Fruit fly (Drosophila melanogaster) whole organism, embryonic: ENCODE results near the gene CG6403.

Experiments used
- Adf1 ChIP-seq: fragments of 200-800 bp; sonication (Bioruptor generic); IDR thresholded peaks from 2 replicates; pipeline ENCODE4 v1.3.6; 2022; ENCODE audit warnings: missing biosample characterization, missing genetic modification characterization
- Antp ChIP-seq: fragments of 200-800 bp; sonication (Bioruptor generic); optimal IDR thresholded peaks from 3 replicates; lab custom pipeline; 2016; ENCODE audit warnings: missing biosample characterization, missing genetic modification characterization
- Bdp1 ChIP-seq: fragments of 200-800 bp; sonication (Bioruptor generic); optimal IDR thresholded peaks from 3 replicates; lab custom pipeline; 2016; ENCODE audit warnings: missing biosample characterization, missing genetic modification characterization
- CG12071 ChIP-seq: fragments of 200-800 bp; sonication (Bioruptor generic); optimal IDR thresholded peaks from 3 replicates; lab custom pipeline; 2018; ENCODE audit warnings: missing biosample characterization, mild to moderate bottlenecking, missing genetic modification characterization
- CG12236 ChIP-seq: fragments of 200-800 bp; sonication (Bioruptor generic); optimal IDR thresholded peaks from 2 replicates; lab custom pipeline; 2016; ENCODE audit warnings: missing biosample characterization, missing genetic modification characterization
- CG12744 ChIP-seq: fragments of 200-800 bp; sonication (Bioruptor generic); optimal IDR thresholded peaks from 2 replicates; lab custom pipeline; 2016; ENCODE audit warnings: missing biosample characterization, missing genetic modification characterization
- CG12942 ChIP-seq: fragments of 200-800 bp; sonication (Bioruptor generic); optimal IDR thresholded peaks from 3 replicates; lab custom pipeline; 2016; ENCODE audit warnings: missing biosample characterization, missing genetic modification characterization
- CG13287 ChIP-seq: fragments of 200-800 bp; sonication (Bioruptor generic); IDR thresholded peaks from 2 replicates; pipeline ENCODE4 v1.3.6; 2022; ENCODE audit warnings: missing biosample characterization, missing genetic modification characterization; ENCODE audit not compliant: partially characterized antibody
- CG14710 ChIP-seq: fragments of 200-800 bp; sonication (Bioruptor generic); optimal IDR thresholded peaks from 3 replicates; lab custom pipeline; 2019; ENCODE audit warnings: missing biosample characterization, mild to moderate bottlenecking, missing genetic modification characterization, moderate library complexity
- CG15073 ChIP-seq: fragments of 200-800 bp; sonication (Bioruptor generic); optimal IDR thresholded peaks from 2 replicates; lab custom pipeline; 2016; ENCODE audit warnings: missing biosample characterization, missing genetic modification characterization
- CG16813 ChIP-seq: fragments of 200-800 bp; sonication (Bioruptor generic); IDR thresholded peaks from 3 replicates; pipeline ENCODE4 v1.3.6; 2022; ENCODE audit warnings: missing biosample characterization, missing genetic modification characterization; ENCODE audit not compliant: partially characterized antibody
- CG17361 ChIP-seq: fragments of 200-800 bp; sonication (Bioruptor generic); IDR thresholded peaks from 3 replicates; pipeline ENCODE4 v1.3.6; 2022; ENCODE audit warnings: missing biosample characterization, missing genetic modification characterization
- CG2678 ChIP-seq: fragments of 200-800 bp; sonication (Bioruptor generic); optimal IDR thresholded peaks from 3 replicates; lab custom pipeline; 2019; ENCODE audit warnings: missing biosample characterization, mild to moderate bottlenecking, missing genetic modification characterization, moderate library complexity
- CG42726 ChIP-seq: fragments of 200-800 bp; sonication (Bioruptor generic); IDR thresholded peaks from 2 replicates; pipeline ENCODE4 v1.3.6; 2022; ENCODE audit warnings: missing biosample characterization, missing genetic modification characterization; ENCODE audit not compliant: partially characterized antibody
- CG5953 ChIP-seq: fragments of 200-800 bp; sonication (Bioruptor generic); IDR thresholded peaks from 2 replicates; pipeline ENCODE4 v1.3.6; 2022; ENCODE audit warnings: missing biosample characterization, missing genetic modification characterization
- CG7372 ChIP-seq: fragments of 200-800 bp; sonication (Bioruptor generic); IDR thresholded peaks from 2 replicates; pipeline ENCODE4 v1.3.6; 2022; ENCODE audit warnings: missing biosample characterization, missing genetic modification characterization
- CG7928 ChIP-seq: fragments of 200-800 bp; sonication (Bioruptor generic); optimal IDR thresholded peaks from 2 replicates; lab custom pipeline; 2017; ENCODE audit warnings: missing biosample characterization, mild to moderate bottlenecking, missing genetic modification characterization
- CG8089 ChIP-seq: fragments of 200-800 bp; sonication (Bioruptor generic); optimal IDR thresholded peaks from 3 replicates; lab custom pipeline; 2016; ENCODE audit warnings: missing biosample characterization, missing genetic modification characterization
- CG9215 ChIP-seq: fragments of 200-800 bp; sonication (Bioruptor generic); IDR thresholded peaks from 2 replicates; pipeline ENCODE4 v1.3.6; 2022; ENCODE audit warnings: missing biosample characterization, missing genetic modification characterization
- ERR ChIP-seq: fragments of 200-800 bp; sonication (Bioruptor generic); optimal IDR thresholded peaks from 2 replicates; lab custom pipeline; 2016; ENCODE audit warnings: missing biosample characterization, missing genetic modification characterization
- Gsc ChIP-seq: fragments of 200-800 bp; sonication (Bioruptor generic); IDR thresholded peaks from 2 replicates; pipeline ENCODE4 v1.3.6; 2022; ENCODE audit warnings: missing biosample characterization, missing genetic modification characterization
- HmgZ ChIP-seq: fragments of 200-800 bp; sonication (Bioruptor generic); optimal IDR thresholded peaks from 2 replicates; lab custom pipeline; 2018; ENCODE audit warnings: missing biosample characterization, mild to moderate bottlenecking, missing genetic modification characterization
- Hmr ChIP-seq: fragments of 200-800 bp; sonication (Bioruptor generic); optimal IDR thresholded peaks from 3 replicates; lab custom pipeline; 2017; ENCODE audit warnings: mild to moderate bottlenecking, missing biosample characterization, missing genetic modification reagents, missing genetic modification characterization
- Hr78 ChIP-seq, 2 experiments: fragments of 200-800 bp in 1 of 2; fragments of >200 bp in 1 of 2; sonication (Bioruptor generic) in 1 of 2; optimal IDR thresholded peaks; 2 replicates each; lab custom pipeline; 2017 to 2019; ENCODE audit warnings: missing biosample characterization in 2 of 2, missing genetic modification characterization in 2 of 2, mild to moderate bottlenecking in 1 of 2, moderate library complexity in 1 of 2
- Mrtf ChIP-seq: fragments of 200-800 bp; sonication (Bioruptor generic); IDR thresholded peaks from 3 replicates; pipeline ENCODE4 v1.3.6; 2022; ENCODE audit warnings: missing biosample characterization, missing genetic modification characterization
- Nf-YC ChIP-seq: fragments of 200-800 bp; optimal IDR thresholded peaks from 3 replicates; lab custom pipeline; 2019; ENCODE audit warnings: missing biosample characterization, mild to moderate bottlenecking, missing genetic modification characterization, moderate library complexity
- Sry-β ChIP-seq: fragments of 200-800 bp; sonication (Bioruptor generic); optimal IDR thresholded peaks from 2 replicates; lab custom pipeline; 2018; ENCODE audit warnings: missing biosample characterization, mild to moderate bottlenecking, missing genetic modification characterization, moderate library complexity
- Taf1 ChIP-seq: fragments of 200-800 bp; sonication (Bioruptor generic); IDR thresholded peaks from 2 replicates; pipeline ENCODE4 v1.3.6; 2022; ENCODE audit warnings: missing biosample characterization, missing genetic modification characterization
- Xrp1 ChIP-seq: fragments of 200-800 bp; sonication (Bioruptor generic); IDR thresholded peaks from 2 replicates; pipeline ENCODE4 v1.3.6; 2022; ENCODE audit warnings: missing biosample characterization, missing genetic modification characterization
- amos ChIP-seq: fragments of 200-800 bp; sonication (Bioruptor generic); IDR thresholded peaks from 2 replicates; pipeline ENCODE4 v1.3.6; 2022; ENCODE audit warnings: missing biosample characterization, missing genetic modification characterization; ENCODE audit not compliant: partially characterized antibody
- bab2 ChIP-seq: fragments of 200-800 bp; sonication (Bioruptor generic); optimal IDR thresholded peaks from 2 replicates; lab custom pipeline; 2016; ENCODE audit warnings: missing biosample characterization, missing genetic modification characterization
- chm ChIP-seq: fragments of 200-800 bp; sonication (Bioruptor generic); IDR thresholded peaks from 2 replicates; pipeline ENCODE4 v1.3.6; 2022; ENCODE audit warnings: missing biosample characterization, missing genetic modification characterization
- dan ChIP-seq: fragments of 200-800 bp; sonication (Bioruptor generic); IDR thresholded peaks from 2 replicates; pipeline ENCODE4 v1.3.6; 2022; ENCODE audit warnings: missing biosample characterization, missing genetic modification characterization
- danr ChIP-seq: fragments of 200-800 bp; sonication (Bioruptor generic); IDR thresholded peaks from 2 replicates; pipeline ENCODE4 v1.3.6; 2022; ENCODE audit warnings: missing biosample characterization, missing genetic modification characterization
- eve ChIP-seq, 2 experiments: fragments of >200 bp; optimal IDR thresholded peaks; 2 replicates each; lab custom pipeline; 2017; ENCODE audit warnings: missing biosample characterization in 2 of 2, missing genetic modification characterization in 2 of 2
- gce ChIP-seq: fragments of 200-800 bp; sonication (Bioruptor generic); IDR thresholded peaks from 3 replicates; pipeline ENCODE4 v1.3.6; 2022; ENCODE audit warnings: missing biosample characterization, missing genetic modification characterization
- ham ChIP-seq: fragments of 200-800 bp; sonication (Bioruptor generic); IDR thresholded peaks from 2 replicates; pipeline ENCODE4 v1.3.6; 2022; ENCODE audit warnings: missing biosample characterization, missing genetic modification characterization
- hb ChIP-seq: fragments of 200-800 bp; sonication (Bioruptor generic); IDR thresholded peaks from 3 replicates; pipeline ENCODE4 v1.3.6; 2022; ENCODE audit warnings: missing biosample characterization, missing genetic modification characterization; ENCODE audit not compliant: partially characterized antibody
- kah ChIP-seq: fragments of 200-800 bp; sonication (Bioruptor generic); optimal IDR thresholded peaks from 2 replicates; lab custom pipeline; 2018; ENCODE audit warnings: missing biosample characterization, mild to moderate bottlenecking, missing genetic modification characterization
- maf-S ChIP-seq: fragments of 200-800 bp; sonication (Bioruptor generic); optimal IDR thresholded peaks from 2 replicates; lab custom pipeline; 2016; ENCODE audit warnings: missing biosample characterization, missing genetic modification characterization
- oc ChIP-seq: fragments of 200-800 bp; sonication (Bioruptor generic); optimal IDR thresholded peaks from 2 replicates; lab custom pipeline; 2018; ENCODE audit warnings: missing biosample characterization, mild to moderate bottlenecking, missing genetic modification characterization, moderate library complexity
- org-1 ChIP-seq: fragments of 200-800 bp; sonication (Bioruptor generic); optimal IDR thresholded peaks from 2 replicates; lab custom pipeline; 2017; ENCODE audit warnings: missing biosample characterization, missing genetic modification characterization
- ro ChIP-seq: fragments of 200-800 bp; sonication (Bioruptor generic); IDR thresholded peaks from 2 replicates; pipeline ENCODE4 v1.3.6; 2022; ENCODE audit warnings: missing biosample characterization, missing genetic modification characterization
- salm ChIP-seq: fragments of 200-800 bp; sonication (Bioruptor generic); optimal IDR thresholded peaks from 2 replicates; lab custom pipeline; 2018; ENCODE audit warnings: missing biosample characterization, mild to moderate bottlenecking, missing genetic modification characterization
- schlank ChIP-seq: fragments of 200-800 bp; sonication (Bioruptor generic); optimal IDR thresholded peaks from 2 replicates; lab custom pipeline; 2018; ENCODE audit warnings: missing biosample characterization, mild to moderate bottlenecking, missing genetic modification characterization
- sd ChIP-seq: fragments of 200-800 bp; sonication (Bioruptor generic); optimal IDR thresholded peaks from 3 replicates; lab custom pipeline; 2018; ENCODE audit warnings: missing biosample characterization, mild to moderate bottlenecking, missing genetic modification characterization, moderate library complexity
- sim ChIP-seq: fragments of 200-800 bp; sonication (Bioruptor generic); IDR thresholded peaks from 2 replicates; pipeline ENCODE4 v1.3.6; 2022; ENCODE audit warnings: missing biosample characterization, missing genetic modification characterization
- trem ChIP-seq: fragments of 200-800 bp; optimal IDR thresholded peaks from 3 replicates; lab custom pipeline; 2019; ENCODE audit warnings: missing biosample characterization, mild to moderate bottlenecking, missing genetic modification characterization, moderate library complexity
- wdn ChIP-seq: fragments of 200-800 bp; sonication (Bioruptor generic); IDR thresholded peaks from 2 replicates; pipeline ENCODE4 v1.3.6; 2022; ENCODE audit warnings: missing biosample characterization, missing genetic modification characterization
- zf30C ChIP-seq: fragments of 200-800 bp; sonication (Bioruptor generic); optimal IDR thresholded peaks from 3 replicates; lab custom pipeline; 2018; ENCODE audit warnings: missing biosample characterization, mild to moderate bottlenecking, missing genetic modification characterization
- zfh1 ChIP-seq: fragments of 200-800 bp; sonication (Bioruptor generic); IDR thresholded peaks from 3 replicates; pipeline ENCODE4 v1.3.6; 2022; ENCODE audit warnings: missing biosample characterization, missing genetic modification characterization

The CG6403 gene

dm6 chr3R:26714109-26714576 lies 22.0 kb downstream of the CG6403 start, which contains the start of gene amon (continued):
- TF ChIP-seq bab2 (GFP tag; lab: Kevin White, UChicago) = peak; percentile 99
- TF ChIP-seq Nf-YC (tag; lab: Kevin White, UChicago) = peak; percentile 91
- peak; percentile 76 for TF ChIP-seq dan
- TF ChIP-seq CG5953 (GFP tag; lab: Robert Waterston, UW) = peak; percentile 97
- peak; percentile 99 for TF ChIP-seq Antp (GFP tag; lab: Kevin White, UChicago)
- TF ChIP-seq Hmr (GFP tag; lab: Kevin White, UChicago) = peak; percentile 100
- TF ChIP-seq Hr78 (GFP tag; optimal IDR thresholded peaks at IDR 0.05; lab: Kevin White, UChicago) = peak in 1 of 2 experiments; percentile 74
- peak; percentile 97 for TF ChIP-seq Xrp1 (GFP tag; lab: Robert Waterston, UW)
- peak; percentile 98 for TF ChIP-seq CG9215 (GFP tag; lab: Robert Waterston, UW)
- peak; percentile 98 for TF ChIP-seq CG12744 (GFP tag; lab: Kevin White, UChicago)
- peak; percentile 83 for TF ChIP-seq CG7928 (GFP tag; lab: Kevin White, UChicago)
- TF ChIP-seq wdn (GFP tag; lab: Robert Waterston, UW) = peak; percentile 99
- peak; percentile 97 for TF ChIP-seq danr (GFP tag; lab: Robert Waterston, UW)
- TF ChIP-seq zf30C (GFP tag; lab: Kevin White, UChicago) = peak; percentile 33
- peak; percentile 79; the same call in 1 of the 2 replicates for TF ChIP-seq sim (GFP tag; lab: Robert Waterston, UW)
- peak; percentile 96; the same call in 2 of the 3 replicates for TF ChIP-seq CG17361 (GFP tag; lab: Robert Waterston, UW)
- TF ChIP-seq HmgZ (tag; lab: Kevin White, UChicago) = peak; percentile 99
- TF ChIP-seq CG16813 = no peak
- TF ChIP-seq salm (tag; lab: Kevin White, UChicago) = peak; percentile 95
- TF ChIP-seq CG42726 (GFP tag; lab: Robert Waterston, UW) = no peak
- peak; percentile 69 for TF ChIP-seq trem (tag; lab: Kevin White, UChicago)
- TF ChIP-seq Sry-β = no peak
- peak; percentile 99 for TF ChIP-seq sd
- peak; percentile 99 for TF ChIP-seq CG12071 (GFP tag; lab: Kevin White, UChicago)
- peak; percentile 98 for TF ChIP-seq zfh1 (GFP tag; lab: Robert Waterston, UW)
- TF ChIP-seq chm (GFP tag; lab: Robert Waterston, UW) = peak; percentile 96
- peak; percentile 93 for TF ChIP-seq Bdp1 (GFP tag; lab: Kevin White, UChicago)
- peak; percentile 90 for TF ChIP-seq kah (GFP tag; lab: Kevin White, UChicago)
- peak; percentile 26 for TF ChIP-seq CG13287
- TF ChIP-seq ro (GFP tag; lab: Robert Waterston, UW) = peak; percentile 96
- peak; percentile 98 for TF ChIP-seq CG7372 (GFP tag; lab: Robert Waterston, UW)
- peak; percentile 99 for TF ChIP-seq schlank (tag; lab: Kevin White, UChicago)
- TF ChIP-seq CG12942 (GFP tag; lab: Kevin White, UChicago) = peak; percentile 97
- TF ChIP-seq Mrtf (GFP tag; lab: Robert Waterston, UW) = peak; percentile 99
- peak; percentile 98 for TF ChIP-seq Taf1 (GFP tag; lab: Robert Waterston, UW)
- TF ChIP-seq CG14710 (tag; lab: Kevin White, UChicago) = peak; percentile 77
- peak; percentile 95 for TF ChIP-seq CG8089 (GFP tag; lab: Kevin White, UChicago)
- peak; percentile 97 for TF ChIP-seq ham (GFP tag; lab: Robert Waterston, UW)
- no peak for TF ChIP-seq eve (GFP tag; optimal IDR thresholded peaks at IDR 0.05; lab: Kevin White, UChicago)
- TF ChIP-seq amos (GFP tag; lab: Robert Waterston, UW) = 0 out of 2 replicates have a peak, but pooled peaks have one; percentile 18
- TF ChIP-seq oc = peak; percentile 95
- peak; percentile 100 for TF ChIP-seq org-1 (GFP tag; lab: Kevin White, UChicago)
- peak; percentile 98 for TF ChIP-seq ERR
- TF ChIP-seq maf-S (GFP tag; lab: Kevin White, UChicago) = peak; percentile 99
- TF ChIP-seq hb (GFP tag; lab: Robert Waterston, UW) = no peak
- TF ChIP-seq CG12236 (GFP tag; lab: Kevin White, UChicago) = peak; percentile 84
- TF ChIP-seq Gsc = peak; percentile 94
- TF ChIP-seq gce (GFP tag; lab: Robert Waterston, UW) = peak; percentile 95
- TF ChIP-seq Adf1 = peak; percentile 92
- peak; percentile 80 for TF ChIP-seq CG15073
- TF ChIP-seq CG2678 (tag; lab: Kevin White, UChicago) = peak; percentile 99
